Fruit fly (Drosophila melanogaster): ENCODE results near the gene fzr.

dm6 chrX:4654397-4654796 is 24.9 kb downstream of the fzr start, which contains the start of gene CG15473:
- TF ChIP-seq psq (optimal IDR thresholded peaks at IDR 0.05) (no peak), CG8478 (optimal IDR thresholded peaks at IDR 0.05) (no peak), usp (GFP tag; optimal IDR thresholded peaks at IDR 0.05) (no peak), Dll (optimal IDR thresholded peaks at IDR 0.05) (no peak)
